Worm (Caenorhabditis elegans) whole organism, L2 larva: Measurements from ENCODE around the gene kvs-4.

Source experiments
- alr-1 ChIP-seq: fragments of 150-350 bp; optimal IDR thresholded peaks from 2 replicates; lab custom pipeline; 2014; ENCODE audit warnings: missing biosample characterization, missing genetic modification characterization
- ama-1 ChIP-seq: fragments of 150-350 bp; optimal IDR thresholded peaks from 2 replicates; lab custom pipeline; 2018; ENCODE audit warnings: inconsistent platforms
- blmp-1 ChIP-seq: sonication (generic microtip); optimal IDR thresholded peaks from 2 replicates; lab custom pipeline; 2017; ENCODE audit warnings: missing genetic modification characterization, mild to moderate bottlenecking, missing compliant biosample characterization, antibody characterized with exemption, moderate library complexity; ENCODE audit not compliant: insufficient read depth
- egl-27 ChIP-seq: sonication (generic microtip); optimal IDR thresholded peaks from 3 replicates; lab custom pipeline; 2017; ENCODE audit warnings: missing biosample characterization, missing genetic modification reagents, missing genetic modification characterization
- elt-3 ChIP-seq: sonication (generic microtip); optimal IDR thresholded peaks from 2 replicates; lab custom pipeline; 2017; ENCODE audit warnings: missing biosample characterization, missing genetic modification characterization
- lin-39 ChIP-seq: fragments of 150-350 bp; optimal IDR thresholded peaks from 2 replicates; lab custom pipeline; 2014; ENCODE audit warnings: missing biosample characterization, missing genetic modification reagents, missing genetic modification characterization
- nhr-10 ChIP-seq: sonication (generic microtip); optimal IDR thresholded peaks from 2 replicates; lab custom pipeline; 2017; ENCODE audit warnings: missing biosample characterization, missing genetic modification characterization
- nhr-11 ChIP-seq: fragments of 150-350 bp; optimal IDR thresholded peaks from 2 replicates; lab custom pipeline; 2014; ENCODE audit warnings: missing biosample characterization, missing genetic modification characterization
- nhr-129 ChIP-seq: fragments of 150-350 bp; optimal IDR thresholded peaks from 2 replicates; lab custom pipeline; 2014; ENCODE audit warnings: missing biosample characterization, missing genetic modification characterization
- nhr-77 ChIP-seq: fragments of 150-350 bp; optimal IDR thresholded peaks from 2 replicates; lab custom pipeline; 2014; ENCODE audit warnings: missing biosample characterization, missing genetic modification characterization
- peb-1 ChIP-seq: fragments of 150-350 bp; optimal IDR thresholded peaks from 2 replicates; lab custom pipeline; 2014; ENCODE audit warnings: missing biosample characterization, missing genetic modification characterization
- snpc-4 ChIP-seq: fragments of 150-350 bp; optimal IDR thresholded peaks from 2 replicates; lab custom pipeline; 2014; ENCODE audit warnings: missing biosample characterization, missing genetic modification characterization
- unc-62 ChIP-seq: fragments of 150-350 bp; optimal IDR thresholded peaks from 2 replicates; lab custom pipeline; 2014; ENCODE audit warnings: missing biosample characterization, missing genetic modification reagents, missing genetic modification characterization
- zag-1 ChIP-seq: fragments of 150-350 bp; optimal IDR thresholded peaks from 2 replicates; lab custom pipeline; 2014; ENCODE audit warnings: missing biosample characterization, missing genetic modification characterization

- TF ChIP-seq egl-27 (tag; lab: Kevin White, UChicago) (no peak), nhr-11 (tag; lab: Kevin White, UChicago) (no peak), unc-62 (no peak), snpc-4 (tag; lab: Kevin White, UChicago) (no peak), elt-3 (tag; lab: Kevin White, UChicago) (no peak), alr-1 (tag; lab: Kevin White, UChicago) (no peak), ama-1 (lab: Kevin White, UChicago) (no peak), nhr-10 (tag; lab: Kevin White, UChicago) (no peak), peb-1 (tag; lab: Kevin White, UChicago) (no peak), blmp-1 (tag; lab: Kevin White, UChicago) (no peak), nhr-129 (tag; lab: Kevin White, UChicago) (no peak), lin-39 (tag; lab: Kevin White, UChicago) (no peak), zag-1 (tag; lab: Kevin White, UChicago) (no peak), nhr-77 (no peak)
These were observed 29.2 kb upstream of the kvs-4 start, which contains the start of gene col-92 for ce11 chrIII:10983153-10983552.
